Worm (Caenorhabditis elegans) whole organism, L2 larva: ENCODE results near the gene rac-2.

ENCODE experiments used
- fos-1 ChIP-seq: fragments of 150-350 bp; optimal IDR thresholded peaks from 2 replicates; lab custom pipeline; 2014; ENCODE audit warnings: missing biosample characterization, missing genetic modification characterization
- lin-11 ChIP-seq: fragments of 150-350 bp; sonication (generic microtip); optimal IDR thresholded peaks from 2 replicates; lab custom pipeline; 2014; ENCODE audit warnings: missing biosample characterization, missing genetic modification characterization, inconsistent platforms, mixed read lengths
- lin-13 ChIP-seq: fragments of 150-350 bp; optimal IDR thresholded peaks from 2 replicates; lab custom pipeline; 2014; ENCODE audit warnings: missing biosample characterization, missing genetic modification reagents, missing genetic modification characterization
- lin-39 ChIP-seq: fragments of 150-350 bp; optimal IDR thresholded peaks from 2 replicates; lab custom pipeline; 2014; ENCODE audit warnings: missing biosample characterization, missing genetic modification reagents, missing genetic modification characterization
- nhr-237 ChIP-seq: fragments of 150-350 bp; optimal IDR thresholded peaks from 2 replicates; lab custom pipeline; 2014; ENCODE audit warnings: missing biosample characterization, missing genetic modification characterization
- snpc-4 ChIP-seq: fragments of 150-350 bp; optimal IDR thresholded peaks from 2 replicates; lab custom pipeline; 2014; ENCODE audit warnings: missing biosample characterization, missing genetic modification characterization
- unc-62 ChIP-seq: fragments of 150-350 bp; optimal IDR thresholded peaks from 2 replicates; lab custom pipeline; 2014; ENCODE audit warnings: missing biosample characterization, missing genetic modification reagents, missing genetic modification characterization
- zag-1 ChIP-seq: fragments of 150-350 bp; optimal IDR thresholded peaks from 2 replicates; lab custom pipeline; 2014; ENCODE audit warnings: missing biosample characterization, missing genetic modification characterization

DNA sequence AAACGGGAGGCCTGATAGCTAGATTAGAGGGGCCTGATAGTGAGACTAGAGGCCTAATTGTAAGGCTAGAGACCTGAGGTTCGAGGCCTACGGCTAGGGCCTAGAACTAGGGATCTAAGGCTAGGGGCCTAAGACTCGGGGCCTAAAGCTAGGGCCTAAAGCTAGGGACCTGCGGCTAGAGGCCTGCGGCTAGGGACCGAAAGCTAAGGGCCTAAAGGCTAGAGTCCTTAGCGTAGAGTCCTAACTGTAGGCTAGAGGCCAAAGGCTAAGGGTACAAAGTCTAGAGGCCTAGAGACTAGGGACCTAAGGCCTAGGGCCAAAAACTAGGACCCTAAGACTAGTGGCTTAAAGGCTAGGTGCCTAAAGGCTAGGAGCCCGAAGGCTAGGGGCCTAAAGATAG, 25.1 kb downstream of the rac-2 start:
- no peak for TF ChIP-seq snpc-4 (tag; lab: Kevin White, UChicago)
- no peak for TF ChIP-seq nhr-237 (tag; lab: Kevin White, UChicago)
- no peak for TF ChIP-seq lin-39 (tag; lab: Kevin White, UChicago)
- no peak for TF ChIP-seq lin-13 (GFP tag; lab: Kevin White, UChicago)
- no peak for TF ChIP-seq unc-62 (GFP tag; lab: Kevin White, UChicago)
- no peak for TF ChIP-seq fos-1
- no peak for TF ChIP-seq zag-1
- TF ChIP-seq lin-11 (tag; lab: Kevin White, UChicago): no peak
